Fruit fly (Drosophila melanogaster): Measurements from ENCODE around the gene CG31156.
A peak's percentile ranks its signal among the peaks of the same experiment; 100 is the strongest.

The CG31156 gene

dm6 chr3R:22594257-22594656 is 19.2 kb downstream of the CG31156 start:
- no peak for TF ChIP-seq Abd-B (GFP tag; optimal IDR thresholded peaks at IDR 0.05)
- no peak for TF ChIP-seq dmrt93B (GFP tag; optimal IDR thresholded peaks at IDR 0.05)
- no peak for TF ChIP-seq Sp1 (GFP tag; optimal IDR thresholded peaks at IDR 0.05)
- no peak for TF ChIP-seq tai (GFP tag; optimal IDR thresholded peaks at IDR 0.05)
- TF ChIP-seq dl (GFP tag; optimal IDR thresholded peaks at IDR 0.05; ENCODE audit: insufficient read depth in 1 of 2, partially characterized antibody in 2 of 2): no peak
- TF ChIP-seq sage (GFP tag; optimal IDR thresholded peaks at IDR 0.05): no peak
- TF ChIP-seq Hr83 (GFP tag; optimal IDR thresholded peaks at IDR 0.05; ENCODE audit: poor library complexity, severe bottlenecking): no peak
- TF ChIP-seq usp (GFP tag; optimal IDR thresholded peaks at IDR 0.05): no peak
- TF ChIP-seq CG32264 (GFP tag; optimal IDR thresholded peaks at IDR 0.05): no peak

dm6 chr3R:22590668-22591275 is 22.7 kb downstream of the CG31156 start:
- no peak for TF ChIP-seq CG9705 (GFP tag; optimal IDR thresholded peaks at IDR 0.05)
- no peak for TF ChIP-seq Sp1 (GFP tag; optimal IDR thresholded peaks at IDR 0.05)
- TF ChIP-seq woc (GFP tag; optimal IDR thresholded peaks at IDR 0.05): peak; percentile 9
- TF ChIP-seq N (GFP tag; optimal IDR thresholded peaks at IDR 0.05): no peak
- no peak for TF ChIP-seq Abd-B (GFP tag; optimal IDR thresholded peaks at IDR 0.05)
- TF ChIP-seq brk (GFP tag; optimal IDR thresholded peaks at IDR 0.05): no peak
- no peak for TF ChIP-seq Jra (GFP tag; optimal IDR thresholded peaks at IDR 0.05)
- TF ChIP-seq pan (optimal IDR thresholded peaks at IDR 0.05): no peak
- no peak for TF ChIP-seq Mio (GFP tag; optimal IDR thresholded peaks at IDR 0.05)
- no peak for TF ChIP-seq GATAd (GFP tag; optimal IDR thresholded peaks at IDR 0.05)
- TF ChIP-seq psq (GFP tag; optimal IDR thresholded peaks at IDR 0.05): peak; percentile 26
- no peak for TF ChIP-seq Rel (GFP tag; optimal IDR thresholded peaks at IDR 0.05)
- TF ChIP-seq Rel (tag; optimal IDR thresholded peaks at IDR 0.05): no peak
- TF ChIP-seq jim (GFP tag; optimal IDR thresholded peaks at IDR 0.05): no peak
- TF ChIP-seq h (GFP tag; optimal IDR thresholded peaks at IDR 0.05): peak; percentile 22
- TF ChIP-seq Hr83 (GFP tag; optimal IDR thresholded peaks at IDR 0.05; ENCODE audit: poor library complexity, severe bottlenecking): no peak
- peak; percentile 49 for TF ChIP-seq br (GFP tag; optimal IDR thresholded peaks at IDR 0.05)
- peak; percentile 5 for TF ChIP-seq sv (GFP tag; optimal IDR thresholded peaks at IDR 0.05)
- no peak for TF ChIP-seq CrebA (GFP tag; optimal IDR thresholded peaks at IDR 0.05; ENCODE audit: borderline replicate concordance)
- no peak for TF ChIP-seq Dif (GFP tag; optimal IDR thresholded peaks at IDR 0.05; ENCODE audit: partially characterized antibody)
- no peak for TF ChIP-seq tai (GFP tag; optimal IDR thresholded peaks at IDR 0.05)
- TF ChIP-seq fru (GFP tag; optimal IDR thresholded peaks at IDR 0.05): peak; percentile 43
- TF ChIP-seq usp (GFP tag; optimal IDR thresholded peaks at IDR 0.05): no peak
- no peak for TF ChIP-seq Hr78 (GFP tag; optimal IDR thresholded peaks at IDR 0.05)
- no peak for TF ChIP-seq dl (GFP tag; optimal IDR thresholded peaks at IDR 0.05; ENCODE audit: insufficient read depth in 1 of 2, partially characterized antibody in 2 of 2)
- no peak for TF ChIP-seq Vsx2 (GFP tag; optimal IDR thresholded peaks at IDR 0.05; ENCODE audit: partially characterized antibody)
- peak in 1 of 2 experiments; percentile 3 for TF ChIP-seq foxo (GFP tag; optimal IDR thresholded peaks at IDR 0.05)
- TF ChIP-seq Dfd (GFP tag; optimal IDR thresholded peaks at IDR 0.05): no peak
- TF ChIP-seq sage (GFP tag; optimal IDR thresholded peaks at IDR 0.05): no peak
- no peak for TF ChIP-seq Hnf4 (GFP tag; optimal IDR thresholded peaks at IDR 0.05)
- TF ChIP-seq dmrt93B (GFP tag; optimal IDR thresholded peaks at IDR 0.05): no peak
- no peak for TF ChIP-seq lola (GFP tag; optimal IDR thresholded peaks at IDR 0.05)
- TF ChIP-seq ey (GFP tag; optimal IDR thresholded peaks at IDR 0.05): peak; percentile 10
- TF ChIP-seq OdsH (GFP tag; optimal IDR thresholded peaks at IDR 0.05): peak; percentile 33
- TF ChIP-seq Myc (optimal IDR thresholded peaks at IDR 0.05): no peak
- no peak for TF ChIP-seq dsf (GFP tag; optimal IDR thresholded peaks at IDR 0.05; ENCODE audit: borderline replicate concordance)
- peak; percentile 7 for TF ChIP-seq rgr (GFP tag; optimal IDR thresholded peaks at IDR 0.05)
- no peak for TF ChIP-seq HLH106 (tag; optimal IDR thresholded peaks at IDR 0.05)
- TF ChIP-seq CG32264 (GFP tag; optimal IDR thresholded peaks at IDR 0.05): no peak
